Worm (Caenorhabditis elegans) whole organism, L3 larva: ENCODE data around the gene gsnl-1.

Experiments
- ZK546.5 ChIP-seq: sonication (generic microtip); optimal IDR thresholded peaks from 2 replicates; lab custom pipeline; 2017; ENCODE audit warnings: missing biosample characterization, missing genetic modification characterization
- aly-2 ChIP-seq: fragments of 150-350 bp; optimal IDR thresholded peaks from 2 replicates; lab custom pipeline; 2014; ENCODE audit warnings: missing biosample characterization, missing genetic modification characterization
- ama-1 ChIP-seq: fragments of 150-350 bp; optimal IDR thresholded peaks from 2 replicates; lab custom pipeline; 2018
- ceh-28 ChIP-seq: fragments of 150-350 bp; optimal IDR thresholded peaks from 2 replicates; lab custom pipeline; 2014; ENCODE audit warnings: missing biosample characterization, missing genetic modification reagents, missing genetic modification characterization
- ceh-82 ChIP-seq: fragments of 150-350 bp; optimal IDR thresholded peaks from 2 replicates; lab custom pipeline; 2014; ENCODE audit warnings: missing biosample characterization, missing genetic modification characterization
- egl-27 ChIP-seq: sonication (generic microtip); optimal IDR thresholded peaks from 4 replicates; lab custom pipeline; 2017; ENCODE audit warnings: missing biosample characterization, missing genetic modification reagents, missing genetic modification characterization
- egl-5 ChIP-seq: fragments of 150-350 bp; optimal IDR thresholded peaks from 2 replicates; lab custom pipeline; 2017; ENCODE audit warnings: missing biosample characterization, missing genetic modification reagents, missing genetic modification characterization, inconsistent platforms
- elt-1 ChIP-seq: fragments of 150-350 bp; optimal IDR thresholded peaks from 2 replicates; lab custom pipeline; 2014; ENCODE audit warnings: missing biosample characterization, missing genetic modification characterization
- elt-2 ChIP-seq: sonication (generic microtip); optimal IDR thresholded peaks from 2 replicates; lab custom pipeline; 2016; ENCODE audit warnings: missing genetic modification reagents, mild to moderate bottlenecking, missing genetic modification characterization, missing compliant biosample characterization
- eor-1 ChIP-seq, 2 experiments: fragments of 150-350 bp; optimal IDR thresholded peaks; 2 replicates each; lab custom pipeline; 2014 to 2018; ENCODE audit warnings: missing biosample characterization in 2 of 2, missing genetic modification characterization in 2 of 2
- hmg-11 ChIP-seq: sonication (generic microtip); optimal IDR thresholded peaks from 2 replicates; lab custom pipeline; 2016; ENCODE audit warnings: missing genetic modification characterization, missing compliant biosample characterization
- jun-1 ChIP-seq: fragments of 150-350 bp; optimal IDR thresholded peaks from 2 replicates; lab custom pipeline; 2014; ENCODE audit warnings: missing biosample characterization, missing genetic modification reagents, missing genetic modification characterization
- lsy-12 ChIP-seq: sonication (generic microtip); optimal IDR thresholded peaks from 2 replicates; lab custom pipeline; 2016; ENCODE audit warnings: mild to moderate bottlenecking, missing genetic modification characterization, missing compliant biosample characterization
- mdl-1 ChIP-seq: fragments of 150-350 bp; optimal IDR thresholded peaks from 2 replicates; lab custom pipeline; 2014; ENCODE audit warnings: missing biosample characterization, missing genetic modification characterization
- mml-1 ChIP-seq: fragments of 150-350 bp; sonication (generic microtip); optimal IDR thresholded peaks from 3 replicates; lab custom pipeline; 2014; ENCODE audit warnings: missing biosample characterization, missing genetic modification characterization
- nfya-1 ChIP-seq: sonication (generic microtip); optimal IDR thresholded peaks from 2 replicates; lab custom pipeline; 2017; ENCODE audit warnings: missing genetic modification characterization, mild to moderate bottlenecking, missing compliant biosample characterization, antibody characterized with exemption, moderate library complexity; ENCODE audit not compliant: insufficient read depth
- nhr-23 ChIP-seq: fragments of 150-350 bp; optimal IDR thresholded peaks from 2 replicates; lab custom pipeline; 2014; ENCODE audit warnings: missing biosample characterization, missing genetic modification reagents, missing genetic modification characterization
- nhr-237 ChIP-seq: fragments of 150-350 bp; optimal IDR thresholded peaks from 2 replicates; lab custom pipeline; 2014; ENCODE audit warnings: missing biosample characterization, missing genetic modification characterization
- nhr-25 ChIP-seq: sonication (generic microtip); optimal IDR thresholded peaks from 2 replicates; lab custom pipeline; 2017; ENCODE audit warnings: missing biosample characterization, missing genetic modification characterization
- nhr-67 ChIP-seq: fragments of 150-350 bp; optimal IDR thresholded peaks from 2 replicates; lab custom pipeline; 2014; ENCODE audit warnings: missing biosample characterization, missing genetic modification characterization
- nhr-77 ChIP-seq: fragments of 150-350 bp; optimal IDR thresholded peaks from 2 replicates; lab custom pipeline; 2014; ENCODE audit warnings: missing biosample characterization, missing genetic modification characterization
- pha-4 ChIP-seq: fragments of 150-350 bp; optimal IDR thresholded peaks from 2 replicates; lab custom pipeline; 2014; ENCODE audit warnings: missing biosample characterization, missing genetic modification reagents, missing genetic modification characterization
- pqm-1 ChIP-seq: fragments of 150-350 bp; optimal IDR thresholded peaks from 2 replicates; lab custom pipeline; 2017; ENCODE audit warnings: missing biosample characterization, missing genetic modification characterization, inconsistent platforms
- snpc-4 ChIP-seq: fragments of 150-350 bp; optimal IDR thresholded peaks from 2 replicates; lab custom pipeline; 2014; ENCODE audit warnings: missing biosample characterization, missing genetic modification characterization
- unc-39 ChIP-seq: sonication (generic microtip); optimal IDR thresholded peaks from 4 replicates; lab custom pipeline; 2017; ENCODE audit warnings: missing biosample characterization, missing genetic modification characterization
- unc-62 ChIP-seq: fragments of 150-350 bp; sonication (generic microtip); optimal IDR thresholded peaks from 4 replicates; lab custom pipeline; 2014; ENCODE audit warnings: missing biosample characterization, missing genetic modification reagents, missing genetic modification characterization
- zag-1 ChIP-seq: fragments of 150-350 bp; optimal IDR thresholded peaks from 2 replicates; lab custom pipeline; 2014; ENCODE audit warnings: missing biosample characterization, missing genetic modification characterization
- ztf-11 ChIP-seq: fragments of 150-350 bp; optimal IDR thresholded peaks from 2 replicates; lab custom pipeline; 2014; ENCODE audit warnings: missing biosample characterization, missing genetic modification characterization
- ztf-4 ChIP-seq: fragments of 150-350 bp; optimal IDR thresholded peaks from 2 replicates; lab custom pipeline; 2014; ENCODE audit warnings: missing biosample characterization, missing genetic modification characterization

Gene gsnl-1

DNA sequence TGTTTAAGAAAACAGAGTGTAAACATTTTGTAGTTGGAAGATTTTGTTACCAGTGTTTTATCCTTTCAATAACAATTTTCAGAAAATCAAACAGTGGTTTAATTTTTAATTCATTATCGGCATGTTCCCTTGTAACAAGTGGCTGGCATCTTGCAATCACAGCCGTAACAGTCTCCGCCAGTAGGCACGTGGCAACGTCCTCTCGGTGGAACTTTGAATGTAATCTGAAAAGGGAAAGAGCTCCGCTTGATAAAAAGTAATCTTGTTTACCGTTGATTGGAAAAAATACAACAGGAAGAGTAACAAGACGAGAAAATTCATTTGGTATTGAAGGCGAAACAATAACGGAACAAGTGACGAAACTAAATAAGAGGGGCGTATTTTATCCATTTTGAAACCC lies 7.4 kb upstream of the gsnl-1 start, which contains the start of gene K06A4.10:
TSS of gene K06A4.10 (minus strand) at position 390 of the 400 bp plus-strand sequence.
- TF ChIP-seq mdl-1 (tag; lab: Kevin White, UChicago) (no peak), jun-1 (tag; lab: Kevin White, UChicago) (peak; percentile 6), nhr-25 (tag; lab: Kevin White, UChicago) (no peak), elt-1 (tag; lab: Kevin White, UChicago) (no peak), egl-27 (no peak), snpc-4 (tag; lab: Kevin White, UChicago) (no peak), nhr-23 (no peak), elt-2 (tag; lab: Kevin White, UChicago) (peak; percentile 72), nhr-237 (tag; lab: Kevin White, UChicago) (no peak), ama-1 (lab: Kevin White, UChicago) (no peak), zag-1 (tag; lab: Kevin White, UChicago) (no peak), hmg-11 (no peak)

DNA sequence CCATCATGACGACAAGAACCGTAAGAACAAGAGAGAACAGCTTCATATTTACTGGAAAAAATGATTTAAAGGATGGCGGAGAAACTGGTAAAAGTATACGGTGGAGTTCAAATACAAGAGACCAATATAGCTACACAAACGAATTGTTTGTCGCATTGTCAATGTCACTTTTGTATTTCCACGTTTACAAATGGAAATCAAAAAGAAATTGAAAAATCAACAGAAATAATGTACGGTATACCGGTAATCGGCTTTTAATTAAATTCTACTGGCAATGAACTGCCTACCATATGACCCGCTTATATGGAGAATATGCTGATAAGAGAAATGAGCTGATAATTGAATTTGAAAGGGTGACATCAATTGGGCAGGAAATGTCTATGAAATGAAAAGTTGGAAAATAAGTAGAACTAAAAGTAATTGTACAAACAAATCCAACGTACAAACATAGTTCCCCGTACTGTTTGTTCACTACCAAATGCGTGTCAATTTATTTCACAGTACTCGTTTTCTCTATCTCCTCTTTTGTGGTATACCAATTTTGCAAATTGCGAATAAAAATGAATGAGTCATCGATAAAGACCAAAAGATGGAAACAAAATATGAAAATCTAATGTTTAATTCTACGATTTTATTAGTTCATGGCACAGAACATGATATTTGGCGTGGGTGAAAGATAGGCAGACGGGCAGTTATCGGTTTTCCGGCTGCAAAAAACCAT lies 5.2 kb upstream of the gsnl-1 start, which contains the start of gene K06A4.7:
TSS of gene K06A4.7 (minus strand) at position 51 of the 721 bp plus-strand sequence.
- no peak for TF ChIP-seq nhr-67 (tag; lab: Kevin White, UChicago)
- peak; percentile 70 for TF ChIP-seq pqm-1 (tag; lab: Kevin White, UChicago)
- TF ChIP-seq elt-2 (tag; lab: Kevin White, UChicago), result peak; percentile 87
- no peak for TF ChIP-seq mdl-1 (tag; lab: Kevin White, UChicago)
- no peak for TF ChIP-seq ceh-28 (tag; lab: Kevin White, UChicago)
- no peak for TF ChIP-seq lsy-12 (tag; lab: Kevin White, UChicago)
- TF ChIP-seq jun-1 (tag; lab: Kevin White, UChicago), result peak; percentile 44
- TF ChIP-seq zag-1 (tag; lab: Kevin White, UChicago), result no peak
- no peak for TF ChIP-seq eor-1 (tag; optimal IDR thresholded peaks at IDR 0.05; lab: Kevin White, UChicago)
- no peak for TF ChIP-seq nfya-1 (tag; lab: Kevin White, UChicago)
- no peak for TF ChIP-seq unc-39 (tag; lab: Kevin White, UChicago)
- TF ChIP-seq pha-4, result peak; percentile 67
- no peak for TF ChIP-seq ceh-82
- TF ChIP-seq ztf-11 (tag; lab: Kevin White, UChicago), result no peak

DNA sequence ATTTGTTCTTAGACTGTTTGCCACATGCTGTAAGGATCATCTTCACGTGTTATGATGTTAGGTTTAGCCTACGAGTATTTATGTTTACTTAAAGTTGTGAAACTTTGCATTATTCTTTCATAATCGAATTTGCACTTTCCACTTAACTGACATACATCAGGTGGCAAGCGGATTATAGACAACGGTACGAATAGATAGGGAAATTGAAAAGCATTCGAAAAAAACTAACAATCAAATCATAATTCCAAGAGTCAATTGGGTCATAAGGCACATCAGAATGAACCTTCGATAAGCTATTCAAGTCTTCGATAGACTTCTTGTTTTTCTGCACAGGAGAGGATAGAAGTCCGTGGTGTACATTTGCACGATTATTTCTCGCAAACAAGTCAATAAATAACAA lies 4.4 kb upstream of the gsnl-1 start:
- TF ChIP-seq ZK546.5 (tag; lab: Kevin White, UChicago) (no peak), pha-4 (no peak), nhr-23 (no peak), elt-2 (tag; lab: Kevin White, UChicago) (peak; percentile 69), ztf-4 (tag; lab: Kevin White, UChicago) (no peak), jun-1 (tag; lab: Kevin White, UChicago) (no peak), hmg-11 (no peak), unc-39 (tag; lab: Kevin White, UChicago) (no peak), pqm-1 (tag; lab: Kevin White, UChicago) (peak; percentile 75), unc-62 (GFP tag; lab: Kevin White, UChicago) (no peak), nhr-77 (tag; lab: Kevin White, UChicago) (no peak)

DNA sequence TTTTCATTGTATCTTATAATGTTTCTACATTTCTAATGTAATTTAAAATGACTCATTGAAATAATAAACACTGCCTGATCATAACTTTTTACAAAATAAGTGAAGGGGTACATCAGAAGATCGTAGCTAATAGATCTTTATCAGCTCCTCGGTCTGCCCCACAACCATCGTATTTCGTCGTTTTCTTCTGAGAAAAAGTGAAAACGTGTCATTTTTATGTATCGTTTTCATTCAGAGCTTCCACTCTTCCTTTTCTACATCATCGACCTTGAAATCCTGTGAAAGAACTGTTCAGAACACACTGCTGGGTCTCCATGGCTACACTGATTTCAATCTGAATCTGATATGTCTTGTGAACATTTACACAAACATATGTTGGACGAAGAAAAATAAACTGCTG lies 2.5 kb downstream of the gsnl-1 start:
- no peak for TF ChIP-seq ztf-4 (tag; lab: Kevin White, UChicago)
- TF ChIP-seq nhr-77 (tag; lab: Kevin White, UChicago), result no peak
- TF ChIP-seq nhr-25 (tag; lab: Kevin White, UChicago), result peak; percentile 59
- TF ChIP-seq elt-1 (tag; lab: Kevin White, UChicago), result peak; percentile 62
- TF ChIP-seq nhr-23, result no peak

DNA sequence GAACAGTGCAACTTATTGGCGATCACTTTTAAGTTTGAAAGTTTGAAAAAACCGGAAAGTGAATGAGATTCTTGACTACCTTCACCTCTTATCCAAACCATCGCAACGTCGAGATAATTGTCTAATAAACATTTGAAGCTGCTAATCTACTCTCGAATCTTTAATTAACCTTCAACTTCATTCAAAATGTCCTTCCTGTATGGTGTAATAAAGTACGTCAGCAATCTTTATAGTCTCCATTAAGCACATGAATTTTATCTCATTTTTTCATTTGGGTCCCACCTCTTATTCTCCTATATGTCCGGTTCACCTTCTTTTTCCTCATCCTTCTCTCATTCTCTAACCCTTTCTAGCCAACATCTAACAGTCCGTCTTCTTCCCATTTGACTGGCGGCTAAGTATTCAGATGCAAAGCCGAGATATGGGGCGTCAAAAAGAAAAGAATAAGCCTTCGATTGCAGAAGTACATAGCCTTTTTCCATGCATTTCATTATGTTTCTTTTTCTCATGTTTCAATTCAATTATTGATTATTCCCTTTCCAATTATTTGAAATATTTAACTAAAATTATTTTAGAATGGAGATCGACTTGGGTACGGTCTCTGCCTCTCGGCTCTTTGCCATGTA lies 4.1 kb downstream of the gsnl-1 start, which contains the start of gene swt-5:
TSS of gene swt-5 (plus strand) at position 576 of the 626 bp plus-strand sequence.
- TF ChIP-seq nhr-25 (tag; lab: Kevin White, UChicago), result peak; percentile 65
- TF ChIP-seq ztf-11 (tag; lab: Kevin White, UChicago), result no peak
- TF ChIP-seq elt-1 (tag; lab: Kevin White, UChicago), result peak; percentile 91
- TF ChIP-seq mml-1 (tag; lab: Kevin White, UChicago), result no peak
- TF ChIP-seq egl-5, result no peak
- TF ChIP-seq aly-2, result no peak
- TF ChIP-seq unc-39 (tag; lab: Kevin White, UChicago), result no peak
